Fruit fly (Drosophila melanogaster) whole organism, pupa: ENCODE measurements around the gene CkIIalpha-i1.

Source experiments
- CG12605 ChIP-seq: fragments of 200-800 bp; sonication (Bioruptor generic); IDR thresholded peaks from 2 replicates; pipeline ENCODE4 v1.3.6; 2022; ENCODE audit warnings: missing biosample characterization, missing genetic modification characterization
- CG13204 ChIP-seq: fragments of 200-800 bp; sonication (Bioruptor generic); optimal IDR thresholded peaks from 2 replicates; lab custom pipeline; 2018; ENCODE audit warnings: missing biosample characterization, mild to moderate bottlenecking, missing genetic modification characterization, moderate library complexity
- CG14655 ChIP-seq: fragments of 200-800 bp; sonication (Bioruptor generic); optimal IDR thresholded peaks from 3 replicates; lab custom pipeline; 2017; ENCODE audit warnings: mild to moderate bottlenecking, missing biosample characterization, missing genetic modification reagents, missing genetic modification characterization
- CG17806 ChIP-seq: fragments of 200-800 bp; sonication (Bioruptor generic); optimal IDR thresholded peaks from 2 replicates; lab custom pipeline; 2018; ENCODE audit warnings: missing biosample characterization, mild to moderate bottlenecking, missing genetic modification characterization, moderate library complexity
- CG32121 ChIP-seq: fragments of 200-800 bp; sonication (Bioruptor generic); IDR thresholded peaks from 2 replicates; pipeline ENCODE4 v1.3.6; 2022; ENCODE audit warnings: missing biosample characterization, missing genetic modification characterization
- CG34367 ChIP-seq: fragments of 200-800 bp; sonication (Bioruptor generic); optimal IDR thresholded peaks from 2 replicates; lab custom pipeline; 2018; ENCODE audit warnings: missing biosample characterization, mild to moderate bottlenecking, missing genetic modification characterization
- CG4496 ChIP-seq: fragments of 200-800 bp; sonication (Bioruptor generic); IDR thresholded peaks from 3 replicates; pipeline ENCODE4 v1.3.6; 2022; ENCODE audit warnings: missing biosample characterization, missing genetic modification characterization
- CG8301 ChIP-seq: fragments of 200-800 bp; sonication (Bioruptor generic); optimal IDR thresholded peaks from 2 replicates; lab custom pipeline; 2018; ENCODE audit warnings: missing biosample characterization, mild to moderate bottlenecking, missing genetic modification characterization
- CG9948 ChIP-seq: fragments of 200-800 bp; sonication (Bioruptor generic); optimal IDR thresholded peaks from 2 replicates; lab custom pipeline; 2018; ENCODE audit warnings: missing biosample characterization, mild to moderate bottlenecking, missing genetic modification characterization, moderate library complexity
- EcR ChIP-seq: fragments of 200-800 bp; sonication (Bioruptor generic); optimal IDR thresholded peaks from 3 replicates; lab custom pipeline; 2019; ENCODE audit warnings: missing biosample characterization, missing genetic modification characterization, mild to moderate bottlenecking, moderate library complexity, missing genetic modification reagents
- Ets98B ChIP-seq: fragments of 200-800 bp; sonication (Bioruptor generic); IDR thresholded peaks from 2 replicates; pipeline ENCODE4 v1.3.6; 2022; ENCODE audit warnings: missing biosample characterization, missing genetic modification characterization
- Pif1A ChIP-seq: fragments of 200-800 bp; sonication (Bioruptor generic); optimal IDR thresholded peaks from 3 replicates; lab custom pipeline; 2016; ENCODE audit warnings: missing biosample characterization, missing genetic modification characterization
- Pif1B ChIP-seq: fragments of 200-800 bp; sonication (Bioruptor generic); optimal IDR thresholded peaks from 3 replicates; lab custom pipeline; 2016; ENCODE audit warnings: missing biosample characterization, missing genetic modification characterization
- fd96Ca ChIP-seq: fragments of 200-800 bp; sonication (Bioruptor generic); IDR thresholded peaks from 3 replicates; pipeline ENCODE4 v1.3.6; 2022; ENCODE audit warnings: missing biosample characterization, missing genetic modification characterization

- TF ChIP-seq Pif1A (GFP tag; lab: Kevin White, UChicago) (no peak), CG4496 (GFP tag; lab: Robert Waterston, UW) (no peak), CG32121 (GFP tag; lab: Robert Waterston, UW) (no peak), CG13204 (GFP tag; lab: Kevin White, UChicago) (no peak), EcR (GFP tag; lab: Kevin White, UChicago) (no peak), fd96Ca (GFP tag; lab: Robert Waterston, UW) (no peak), CG9948 (tag; lab: Kevin White, UChicago) (no peak), Pif1B (no peak), CG17806 (tag; lab: Kevin White, UChicago) (no peak), CG8301 (no peak), CG14655 (no peak), CG34367 (tag; lab: Kevin White, UChicago) (no peak), Ets98B (GFP tag; lab: Robert Waterston, UW) (no peak), CG12605 (GFP tag; lab: Robert Waterston, UW) (no peak)
Observed at dm6 chr3L:15844577-15844976, 27.8 kb downstream of the CkIIalpha-i1 start.
